Worm (Caenorhabditis elegans) whole organism, L4 larva: Measurements from ENCODE around the gene set-23.

ENCODE experiments used
- F26F4.8 ChIP-seq: fragments of 200-800 bp; sonication (Bioruptor generic); conservative IDR thresholded peaks from 2 replicates; pipeline ENCODE4 v1.3.6; 2022; ENCODE audit warnings: missing genetic modification characterization, missing compliant biosample characterization
- Y48G9A.11 ChIP-seq: fragments of 200-800 bp; sonication (Bioruptor generic); IDR thresholded peaks from 2 replicates; pipeline ENCODE4 v1.3.6; 2022; ENCODE audit warnings: missing genetic modification reagents, missing genetic modification characterization, missing compliant biosample characterization
- Y5F2A.4 ChIP-seq: fragments of 200-800 bp; sonication (Bioruptor generic); optimal IDR thresholded peaks from 2 replicates; lab custom pipeline; 2018; ENCODE audit warnings: mild to moderate bottlenecking, missing genetic modification characterization, missing compliant biosample characterization
- aha-1 ChIP-seq: fragments of 150-350 bp; peaks from one replicate; lab custom pipeline; 2014; ENCODE audit warnings: missing biosample characterization, missing genetic modification characterization
- ama-1 ChIP-seq: fragments of 150-350 bp; optimal IDR thresholded peaks from 2 replicates; lab custom pipeline; 2014; ENCODE audit warnings: inconsistent platforms, mixed read lengths
- ceh-32 ChIP-seq: sonication (generic microtip); optimal IDR thresholded peaks from 2 replicates; lab custom pipeline; 2016; ENCODE audit warnings: mild to moderate bottlenecking, missing genetic modification characterization, missing compliant biosample characterization; ENCODE audit not compliant: poor library complexity
- ceh-82 ChIP-seq: sonication (generic microtip); optimal IDR thresholded peaks from 2 replicates; lab custom pipeline; 2017; ENCODE audit warnings: missing biosample characterization, missing genetic modification characterization
- cey-2 ChIP-seq: sonication (generic microtip); optimal IDR thresholded peaks from 3 replicates; lab custom pipeline; 2017; ENCODE audit warnings: missing genetic modification characterization, mild to moderate bottlenecking, missing compliant biosample characterization, antibody characterized with exemption, borderline replicate concordance; ENCODE audit not compliant: insufficient read depth
- daf-8 ChIP-seq: fragments of 200-800 bp; sonication (Bioruptor generic); IDR thresholded peaks from 2 replicates; pipeline ENCODE4 v1.3.6; 2022; ENCODE audit warnings: missing genetic modification characterization, missing compliant biosample characterization
- dpl-1 ChIP-seq: fragments of 150-350 bp; optimal IDR thresholded peaks from 2 replicates; lab custom pipeline; 2014; ENCODE audit warnings: missing biosample characterization, missing genetic modification reagents, missing genetic modification characterization
- dve-1 ChIP-seq: sonication (generic microtip); optimal IDR thresholded peaks from 2 replicates; lab custom pipeline; 2017; ENCODE audit warnings: antibody characterized with exemption, mild to moderate bottlenecking, missing genetic modification characterization, missing compliant biosample characterization; ENCODE audit not compliant: insufficient read depth
- egl-43 ChIP-seq: fragments of 200-800 bp; sonication (Bioruptor generic); IDR thresholded peaks from 2 replicates; pipeline ENCODE4 v1.3.6; 2022; ENCODE audit warnings: missing genetic modification reagents, missing genetic modification characterization, missing compliant biosample characterization
- fkh-10 ChIP-seq: fragments of 150-350 bp; optimal IDR thresholded peaks from 2 replicates; lab custom pipeline; 2014; ENCODE audit warnings: missing biosample characterization, missing genetic modification reagents, missing genetic modification characterization
- gei-8 ChIP-seq: fragments of 200-800 bp; sonication (Bioruptor generic); optimal IDR thresholded peaks from 2 replicates; lab custom pipeline; 2018; ENCODE audit warnings: mild to moderate bottlenecking, missing genetic modification characterization, missing compliant biosample characterization
- hmg-1.1 ChIP-seq: fragments of 200-800 bp; sonication (Bioruptor generic); IDR thresholded peaks from 2 replicates; pipeline ENCODE4 v1.3.6; 2022; ENCODE audit warnings: missing genetic modification reagents, missing genetic modification characterization, missing compliant biosample characterization
- jun-1 ChIP-seq: fragments of 150-350 bp; optimal IDR thresholded peaks from 2 replicates; lab custom pipeline; 2014; ENCODE audit warnings: missing biosample characterization, missing genetic modification reagents, missing genetic modification characterization
- lin-13 ChIP-seq: fragments of 150-350 bp; optimal IDR thresholded peaks from 2 replicates; lab custom pipeline; 2014; ENCODE audit warnings: missing biosample characterization, missing genetic modification reagents, missing genetic modification characterization
- lin-38 ChIP-seq: fragments of 200-800 bp; sonication (Bioruptor generic); IDR thresholded peaks from 2 replicates; pipeline ENCODE4 v1.3.6; 2022; ENCODE audit warnings: missing genetic modification reagents, missing genetic modification characterization, missing compliant biosample characterization
- lsy-2 ChIP-seq, 2 experiments: fragments of 150-350 bp in 1 of 2; sonication (generic microtip) in 1 of 2; optimal IDR thresholded peaks; 2 replicates each; lab custom pipeline; 2014 to 2017; ENCODE audit warnings: missing biosample characterization in 2 of 2, missing genetic modification characterization in 2 of 2
- madf-5 ChIP-seq, 2 experiments: fragments of 200-800 bp; sonication (Bioruptor generic); IDR thresholded peaks; 2 replicates each; pipeline ENCODE4 v1.3.6; 2022; ENCODE audit warnings: missing compliant biosample characterization in 2 of 2, missing genetic modification characterization in 2 of 2
- madf-9 ChIP-seq: fragments of 200-800 bp; sonication (Bioruptor generic); conservative IDR thresholded peaks from 2 replicates; pipeline ENCODE4 v1.3.6; 2022; ENCODE audit warnings: missing genetic modification reagents, missing genetic modification characterization, missing compliant biosample characterization
- mdt-29 ChIP-seq: fragments of 200-800 bp; sonication (Bioruptor generic); IDR thresholded peaks from 2 replicates; pipeline ENCODE4 v1.3.6; 2022; ENCODE audit warnings: missing genetic modification reagents, missing genetic modification characterization, missing compliant biosample characterization
- mxl-2 ChIP-seq: fragments of 200-800 bp; sonication (Bioruptor generic); conservative IDR thresholded peaks from 2 replicates; pipeline ENCODE4 v1.3.6; 2022; ENCODE audit warnings: missing genetic modification reagents, missing genetic modification characterization, missing compliant biosample characterization
- mxl-3 ChIP-seq: fragments of 200-800 bp; sonication (Bioruptor generic); optimal IDR thresholded peaks from 2 replicates; lab custom pipeline; 2018; ENCODE audit warnings: mild to moderate bottlenecking, missing genetic modification characterization, missing compliant biosample characterization
- nhr-10 ChIP-seq: fragments of 150-350 bp; optimal IDR thresholded peaks from 2 replicates; lab custom pipeline; 2014; ENCODE audit warnings: missing biosample characterization, missing genetic modification characterization
- nhr-77 ChIP-seq: fragments of 150-350 bp; optimal IDR thresholded peaks from 2 replicates; lab custom pipeline; 2014; ENCODE audit warnings: missing biosample characterization, missing genetic modification characterization
- pha-4 ChIP-seq, 2 experiments: fragments of 150-350 bp in 1 of 2; fragments of 200-800 bp in 1 of 2; sonication (Bioruptor generic) in 1 of 2; IDR thresholded peaks in 1 of 2; optimal IDR thresholded peaks in 1 of 2; 2 replicates each; pipeline versions ENCODE4 v1.3.6 to Lab custom; 2014 to 2022; ENCODE audit warnings: missing genetic modification characterization in 2 of 2, missing genetic modification reagents in 2 of 2, missing biosample characterization in 1 of 2, missing compliant biosample characterization in 1 of 2
- rbr-2 ChIP-seq: sonication (generic microtip); optimal IDR thresholded peaks from 2 replicates; lab custom pipeline; 2016; ENCODE audit warnings: missing genotype, missing genetic modification characterization, missing compliant biosample characterization
- set-16 ChIP-seq: fragments of 200-800 bp; sonication (Bioruptor generic); IDR thresholded peaks from 2 replicates; pipeline ENCODE4 v1.3.6; 2022; ENCODE audit warnings: missing genetic modification reagents, missing genetic modification characterization, missing compliant biosample characterization
- tag-97 ChIP-seq: fragments of 200-800 bp; sonication (Bioruptor generic); IDR thresholded peaks from 2 replicates; pipeline ENCODE4 v1.3.6; 2022; ENCODE audit warnings: missing genetic modification characterization, missing compliant biosample characterization
- unc-39 ChIP-seq: sonication (generic microtip); optimal IDR thresholded peaks from 2 replicates; lab custom pipeline; 2017; ENCODE audit warnings: missing biosample characterization, missing genetic modification characterization
- zag-1 ChIP-seq: fragments of 150-350 bp; optimal IDR thresholded peaks from 2 replicates; lab custom pipeline; 2014; ENCODE audit warnings: missing biosample characterization, missing genetic modification characterization
- zip-11 ChIP-seq: fragments of 200-800 bp; sonication (Bioruptor generic); IDR thresholded peaks from 2 replicates; pipeline ENCODE4 v1.3.6; 2022; ENCODE audit warnings: missing genetic modification characterization, missing compliant biosample characterization
- zip-2 ChIP-seq: fragments of 150-350 bp; optimal IDR thresholded peaks from 2 replicates; lab custom pipeline; 2014; ENCODE audit warnings: missing biosample characterization, missing genetic modification characterization
- ztf-7 ChIP-seq: fragments of 150-350 bp; optimal IDR thresholded peaks from 2 replicates; lab custom pipeline; 2014; ENCODE audit warnings: missing biosample characterization, missing genetic modification characterization

set-23 gene

DNA sequence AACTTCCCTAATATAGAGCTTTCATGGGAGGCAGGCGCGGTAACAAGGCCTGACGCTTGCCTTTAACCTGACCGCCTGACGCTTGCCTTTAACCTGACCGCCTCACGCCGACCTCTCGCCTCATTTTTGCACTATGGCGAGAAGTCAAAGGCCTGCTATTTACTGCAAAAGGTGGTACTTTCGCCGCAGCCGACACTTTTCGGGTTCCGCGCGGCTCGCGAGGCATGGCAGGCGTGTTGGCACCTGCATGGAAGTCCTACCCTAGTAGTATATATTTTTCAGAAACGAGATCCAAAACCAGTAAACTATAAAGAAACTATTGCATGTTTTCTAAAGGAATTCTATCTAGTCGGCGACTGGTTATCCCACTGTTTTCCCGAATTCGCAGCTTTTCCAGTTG lies 27.3 kb downstream of the set-23 start:
- TF ChIP-seq set-16 (GFP tag; lab: Robert Waterston, UW) (peak; percentile 61), ama-1 (lab: Kevin White, UChicago) (no peak), mdt-29 (no peak), nhr-10 (no peak), cey-2 (tag; lab: Kevin White, UChicago) (no peak), F26F4.8 (GFP tag; lab: Robert Waterston, UW) (no peak), ztf-7 (tag; lab: Kevin White, UChicago) (no peak), egl-43 (GFP tag; lab: Robert Waterston, UW) (no peak), Y48G9A.11 (GFP tag; lab: Robert Waterston, UW) (0 out of 2 replicates have a peak, but pooled peaks have one; percentile 16), mxl-3 (no peak), ceh-32 (tag; lab: Kevin White, UChicago) (no peak)
- TF ChIP-seq, all 104 proteins: peak for 2

DNA sequence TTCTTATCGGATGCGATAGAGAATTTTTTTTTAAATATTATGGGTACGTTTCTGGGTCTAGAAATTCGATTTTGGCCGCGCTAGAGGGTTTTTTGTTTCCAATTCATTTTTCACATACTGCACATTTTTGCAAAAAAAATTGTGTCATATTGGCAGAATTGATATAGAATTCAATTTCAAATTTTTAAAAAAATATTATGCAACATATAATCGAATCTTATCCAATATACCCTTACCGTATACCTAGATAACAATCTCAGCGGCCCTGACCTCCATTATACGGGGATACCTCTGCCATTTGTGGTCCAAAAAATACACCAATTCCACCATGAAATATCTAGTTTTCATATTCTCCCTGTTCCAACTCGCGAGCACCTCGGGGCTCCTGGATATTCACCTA lies 30.2 kb downstream of the set-23 start, which contains the start of gene cpg-24:
Gene cpg-24 (plus strand): TSS at position 301 of the 400 bp plus-strand sequence.
- no peak for TF ChIP-seq dve-1 (tag; lab: Kevin White, UChicago)
- TF ChIP-seq tag-97 (GFP tag; lab: Robert Waterston, UW): no peak
- TF ChIP-seq jun-1 (tag; lab: Kevin White, UChicago): no peak
- TF ChIP-seq dpl-1 (GFP tag; lab: Kevin White, UChicago): no peak
- TF ChIP-seq gei-8 (GFP tag; lab: Kevin White, UChicago): no peak
- TF ChIP-seq lin-38: no peak
- no peak for TF ChIP-seq ceh-82 (tag; lab: Kevin White, UChicago)
- no peak for TF ChIP-seq mxl-2 (GFP tag; lab: Robert Waterston, UW)
- no peak for TF ChIP-seq unc-39 (tag; lab: Kevin White, UChicago)
- TF ChIP-seq pha-4 (GFP tag; IDR thresholded peaks at IDR 0.05; lab: Robert Waterston, UW): no peak
- no peak for TF ChIP-seq pha-4 (tag; optimal IDR thresholded peaks at IDR 0.05; lab: Kevin White, UChicago)
- no peak for TF ChIP-seq madf-5 (GFP tag; IDR thresholded peaks at IDR 0.05; lab: Robert Waterston, UW)
- TF ChIP-seq lin-13 (GFP tag; lab: Kevin White, UChicago): no peak
- no peak for TF ChIP-seq fkh-10

DNA sequence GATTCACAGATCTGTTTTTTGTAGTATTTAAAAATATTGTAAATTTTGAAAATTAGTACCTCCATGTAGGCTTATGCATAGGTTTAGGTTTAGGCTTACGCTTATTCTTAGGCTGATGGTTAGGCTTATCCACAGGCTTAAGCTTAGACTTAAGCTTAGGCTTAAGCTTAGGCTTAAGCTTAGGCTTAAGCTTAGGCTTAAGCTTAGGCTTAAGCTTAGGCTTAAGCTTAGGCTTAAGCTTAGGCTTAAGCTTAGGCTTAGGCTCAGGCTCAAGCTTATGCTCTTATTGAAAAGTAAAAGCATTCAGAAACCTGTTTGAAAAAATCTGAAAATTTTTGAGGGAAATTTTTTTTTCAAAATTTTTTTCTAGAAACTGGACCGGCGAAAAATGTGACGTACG lies 31.1 kb downstream of the set-23 start:
- TF ChIP-seq F26F4.8 (GFP tag; lab: Robert Waterston, UW) (no peak), zip-2 (tag; lab: Kevin White, UChicago) (no peak), Y5F2A.4 (GFP tag; lab: Kevin White, UChicago) (no peak), hmg-1.1 (no peak), zag-1 (no peak), lsy-2 (tag; optimal IDR thresholded peaks at IDR 0.05; lab: Kevin White, UChicago) (no peak), zip-11 (GFP tag; lab: Robert Waterston, UW) (no peak), madf-9 (GFP tag; lab: Robert Waterston, UW) (no peak), nhr-77 (tag; lab: Kevin White, UChicago) (no peak), jun-1 (tag; lab: Kevin White, UChicago) (no peak), rbr-2 (tag; lab: Kevin White, UChicago) (no peak), daf-8 (GFP tag; lab: Robert Waterston, UW) (no peak)

DNA sequence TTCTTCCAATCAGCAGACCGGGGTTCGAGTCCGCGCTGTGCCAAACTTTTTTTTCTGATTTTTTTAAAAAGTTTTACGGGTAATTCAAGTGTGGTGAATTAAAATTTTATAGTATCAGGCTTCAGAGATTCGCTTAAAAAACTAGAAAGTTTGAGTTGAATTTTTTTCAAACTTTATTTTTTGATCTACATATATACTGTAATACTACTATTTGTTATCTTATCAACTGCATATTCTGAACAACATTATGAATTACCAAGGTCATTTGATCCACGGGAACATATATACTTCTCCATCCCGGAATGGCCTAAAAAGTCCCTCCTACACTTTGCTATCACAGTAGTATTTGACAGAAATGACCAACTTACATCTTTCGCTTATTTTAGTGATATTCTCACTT lies 32.0 kb downstream of the set-23 start, which contains the start of gene Y41D4B.6:
Gene Y41D4B.6 (plus strand): TSS at position 301 of the 400 bp plus-strand sequence.
- TF ChIP-seq aha-1 (peak; percentile 3), dpl-1 (GFP tag; lab: Kevin White, UChicago) (no peak)
- TF ChIP-seq, all 104 proteins: peak for 1
